Worm (Caenorhabditis elegans) whole organism, L4 larva: ENCODE measurements around the gene srab-4.

Experiments used
- D1046.2 ChIP-seq: fragments of 200-800 bp; sonication (Bioruptor generic); IDR thresholded peaks from 2 replicates; pipeline ENCODE4 v1.3.6; 2022; ENCODE audit warnings: missing genetic modification characterization, missing compliant biosample characterization
- F26F4.8 ChIP-seq: fragments of 200-800 bp; sonication (Bioruptor generic); conservative IDR thresholded peaks from 2 replicates; pipeline ENCODE4 v1.3.6; 2022; ENCODE audit warnings: missing genetic modification characterization, missing compliant biosample characterization
- F37D6.2 ChIP-seq: sonication (generic microtip); optimal IDR thresholded peaks from 2 replicates; lab custom pipeline; 2016; ENCODE audit warnings: mild to moderate bottlenecking, missing genetic modification characterization, missing compliant biosample characterization
- T20F7.1 ChIP-seq: fragments of 200-800 bp; sonication (Bioruptor generic); optimal IDR thresholded peaks from 2 replicates; lab custom pipeline; 2018; ENCODE audit warnings: mild to moderate bottlenecking, missing genetic modification characterization, missing compliant biosample characterization
- T26A8.4 ChIP-seq: fragments of 200-800 bp; sonication (Bioruptor generic); IDR thresholded peaks from 2 replicates; pipeline ENCODE4 v1.3.6; 2022; ENCODE audit warnings: missing genetic modification characterization, missing compliant biosample characterization
- ZK546.5 ChIP-seq, 2 experiments: sonication (generic microtip); optimal IDR thresholded peaks; 2 replicates each; lab custom pipeline; 2017; ENCODE audit warnings: missing biosample characterization in 2 of 2, missing genetic modification characterization in 2 of 2
- ama-1 ChIP-seq: fragments of 150-350 bp; optimal IDR thresholded peaks from 2 replicates; lab custom pipeline; 2014; ENCODE audit warnings: inconsistent platforms, mixed read lengths
- ceh-32 ChIP-seq: sonication (generic microtip); optimal IDR thresholded peaks from 2 replicates; lab custom pipeline; 2016; ENCODE audit warnings: mild to moderate bottlenecking, missing genetic modification characterization, missing compliant biosample characterization; ENCODE audit not compliant: poor library complexity
- ceh-62 ChIP-seq: sonication (generic microtip); optimal IDR thresholded peaks from 2 replicates; lab custom pipeline; 2017; ENCODE audit warnings: missing biosample characterization, missing genetic modification characterization
- daf-12 ChIP-seq: fragments of 150-350 bp; optimal IDR thresholded peaks from 2 replicates; lab custom pipeline; 2014; ENCODE audit warnings: missing biosample characterization, missing genetic modification reagents, missing genetic modification characterization
- daf-19 ChIP-seq: fragments of 200-800 bp; sonication (Bioruptor generic); conservative IDR thresholded peaks from 2 replicates; pipeline ENCODE4 v1.3.6; 2022; ENCODE audit warnings: missing genetic modification characterization, missing compliant biosample characterization
- dmd-6 ChIP-seq: fragments of 200-800 bp; sonication (Bioruptor generic); IDR thresholded peaks from 2 replicates; pipeline ENCODE4 v1.3.6; 2022; ENCODE audit warnings: missing genetic modification reagents, missing genetic modification characterization, missing compliant biosample characterization
- dmd-9 ChIP-seq: fragments of 200-800 bp; sonication (Bioruptor generic); IDR thresholded peaks from 2 replicates; pipeline ENCODE4 v1.3.6; 2022; ENCODE audit warnings: missing genetic modification reagents, missing genetic modification characterization, missing compliant biosample characterization
- egl-43 ChIP-seq: fragments of 200-800 bp; sonication (Bioruptor generic); IDR thresholded peaks from 2 replicates; pipeline ENCODE4 v1.3.6; 2022; ENCODE audit warnings: missing genetic modification reagents, missing genetic modification characterization, missing compliant biosample characterization
- hlh-30 ChIP-seq: sonication (generic microtip); optimal IDR thresholded peaks from 2 replicates; lab custom pipeline; 2017; ENCODE audit warnings: antibody characterized with exemption, mild to moderate bottlenecking, missing genetic modification characterization, missing compliant biosample characterization; ENCODE audit not compliant: insufficient read depth
- hmg-1.1 ChIP-seq: fragments of 200-800 bp; sonication (Bioruptor generic); IDR thresholded peaks from 2 replicates; pipeline ENCODE4 v1.3.6; 2022; ENCODE audit warnings: missing genetic modification reagents, missing genetic modification characterization, missing compliant biosample characterization
- jun-1 ChIP-seq: fragments of 150-350 bp; optimal IDR thresholded peaks from 2 replicates; lab custom pipeline; 2014; ENCODE audit warnings: missing biosample characterization, missing genetic modification reagents, missing genetic modification characterization
- lin-13 ChIP-seq: fragments of 150-350 bp; optimal IDR thresholded peaks from 2 replicates; lab custom pipeline; 2014; ENCODE audit warnings: missing biosample characterization, missing genetic modification reagents, missing genetic modification characterization
- lin-15B ChIP-seq: fragments of 150-350 bp; sonication (generic microtip); optimal IDR thresholded peaks from 3 replicates; lab custom pipeline; 2014; ENCODE audit warnings: missing biosample characterization, missing genetic modification characterization
- lin-38 ChIP-seq: fragments of 200-800 bp; sonication (Bioruptor generic); IDR thresholded peaks from 2 replicates; pipeline ENCODE4 v1.3.6; 2022; ENCODE audit warnings: missing genetic modification reagents, missing genetic modification characterization, missing compliant biosample characterization
- madf-5 ChIP-seq, 2 experiments: fragments of 200-800 bp; sonication (Bioruptor generic); IDR thresholded peaks; 2 replicates each; pipeline ENCODE4 v1.3.6; 2022; ENCODE audit warnings: missing compliant biosample characterization in 2 of 2, missing genetic modification characterization in 2 of 2
- mxl-3 ChIP-seq: fragments of 200-800 bp; sonication (Bioruptor generic); optimal IDR thresholded peaks from 2 replicates; lab custom pipeline; 2018; ENCODE audit warnings: mild to moderate bottlenecking, missing genetic modification characterization, missing compliant biosample characterization
- nhr-102 ChIP-seq: sonication (generic microtip); optimal IDR thresholded peaks from 2 replicates; lab custom pipeline; 2016; ENCODE audit warnings: mild to moderate bottlenecking, missing genetic modification characterization, moderate library complexity, missing compliant biosample characterization
- nhr-11 ChIP-seq: fragments of 150-350 bp; optimal IDR thresholded peaks from 2 replicates; lab custom pipeline; 2014; ENCODE audit warnings: missing biosample characterization, missing genetic modification characterization
- nhr-6 ChIP-seq: fragments of 150-350 bp; optimal IDR thresholded peaks from 2 replicates; lab custom pipeline; 2014; ENCODE audit warnings: missing biosample characterization, missing genetic modification characterization
- nhr-76 ChIP-seq: fragments of 150-350 bp; optimal IDR thresholded peaks from 2 replicates; lab custom pipeline; 2014; ENCODE audit warnings: missing biosample characterization, missing genetic modification characterization
- php-3 ChIP-seq: fragments of 200-800 bp; sonication (Bioruptor generic); IDR thresholded peaks from 2 replicates; pipeline ENCODE4 v1.3.6; 2022; ENCODE audit warnings: missing genetic modification reagents, missing genetic modification characterization, missing compliant biosample characterization
- pqm-1 ChIP-seq: sonication (generic microtip); optimal IDR thresholded peaks from 2 replicates; lab custom pipeline; 2017; ENCODE audit warnings: missing biosample characterization, missing genetic modification characterization
- saeg-2 ChIP-seq: fragments of 200-800 bp; sonication (Bioruptor generic); IDR thresholded peaks from 2 replicates; pipeline ENCODE4 v1.3.6; 2022; ENCODE audit warnings: missing genetic modification reagents, missing genetic modification characterization, missing compliant biosample characterization
- sdz-12 ChIP-seq: fragments of 200-800 bp; sonication (Bioruptor generic); optimal IDR thresholded peaks from 2 replicates; lab custom pipeline; 2018; ENCODE audit warnings: mild to moderate bottlenecking, missing genetic modification characterization, missing compliant biosample characterization
- skn-1 ChIP-seq: fragments of 150-350 bp; optimal IDR thresholded peaks from 2 replicates; lab custom pipeline; 2014; ENCODE audit warnings: missing biosample characterization, missing genetic modification characterization
- snpc-4 ChIP-seq: fragments of 150-350 bp; optimal IDR thresholded peaks from 2 replicates; lab custom pipeline; 2014; ENCODE audit warnings: missing biosample characterization, missing genetic modification characterization
- spr-3 ChIP-seq: fragments of 200-800 bp; sonication (Bioruptor generic); optimal IDR thresholded peaks from 2 replicates; lab custom pipeline; 2018; ENCODE audit warnings: mild to moderate bottlenecking, missing genetic modification characterization, missing compliant biosample characterization
- unc-130 ChIP-seq: sonication (generic microtip); optimal IDR thresholded peaks from 2 replicates; lab custom pipeline; 2016; ENCODE audit warnings: missing genetic modification reagents, missing genetic modification characterization, missing compliant biosample characterization
- zfp-3 ChIP-seq: fragments of 200-800 bp; sonication (Bioruptor generic); conservative IDR thresholded peaks from 2 replicates; pipeline ENCODE4 v1.3.6; 2022; ENCODE audit warnings: missing genetic modification reagents, missing genetic modification characterization, missing compliant biosample characterization
- zip-11 ChIP-seq: fragments of 200-800 bp; sonication (Bioruptor generic); IDR thresholded peaks from 2 replicates; pipeline ENCODE4 v1.3.6; 2022; ENCODE audit warnings: missing genetic modification characterization, missing compliant biosample characterization

Gene srab-4

DNA sequence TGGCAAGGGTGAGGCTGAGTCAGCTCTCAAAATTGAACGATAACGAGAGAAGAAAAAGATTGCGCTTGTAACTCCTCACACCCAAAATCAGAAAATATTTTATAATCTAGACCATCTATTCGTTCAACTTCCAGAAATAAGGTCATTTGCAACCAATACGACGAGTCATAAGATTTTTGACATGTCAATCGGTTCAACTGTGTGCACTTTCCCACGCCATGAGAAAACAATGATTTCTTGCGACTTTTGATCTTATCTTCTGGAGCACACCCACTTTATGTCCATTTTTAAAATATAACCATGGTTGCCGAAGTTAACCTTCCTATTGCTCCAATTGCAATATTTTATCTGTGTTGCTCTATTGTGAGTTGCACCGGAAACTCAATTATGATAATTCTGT is 13.1 kb downstream of the srab-4 start, which contains the start of gene srsx-32:
Gene srsx-32, plus strand, starts transcription at position 301 of the 400 bp plus-strand sequence.
- TF ChIP-seq hmg-1.1 (GFP tag; lab: Robert Waterston, UW) (no peak), skn-1 (no peak), pqm-1 (tag; lab: Kevin White, UChicago) (no peak), daf-19 (GFP tag; lab: Robert Waterston, UW) (no peak), spr-3 (GFP tag; lab: Kevin White, UChicago) (no peak), nhr-11 (tag; lab: Kevin White, UChicago) (no peak), hlh-30 (tag; lab: Kevin White, UChicago) (no peak), lin-13 (GFP tag; lab: Kevin White, UChicago) (no peak), ZK546.5 (tag; optimal IDR thresholded peaks at IDR 0.05; lab: Kevin White, UChicago) (no peak), unc-130 (GFP tag; lab: Kevin White, UChicago) (no peak), lin-38 (GFP tag; lab: Robert Waterston, UW) (no peak), madf-5 (GFP tag; IDR thresholded peaks at IDR 0.05; lab: Robert Waterston, UW) (no peak), T26A8.4 (GFP tag; lab: Robert Waterston, UW) (no peak), jun-1 (no peak), php-3 (no peak), nhr-76 (tag; lab: Kevin White, UChicago) (no peak), ceh-32 (tag; lab: Kevin White, UChicago) (no peak), saeg-2 (no peak)

DNA sequence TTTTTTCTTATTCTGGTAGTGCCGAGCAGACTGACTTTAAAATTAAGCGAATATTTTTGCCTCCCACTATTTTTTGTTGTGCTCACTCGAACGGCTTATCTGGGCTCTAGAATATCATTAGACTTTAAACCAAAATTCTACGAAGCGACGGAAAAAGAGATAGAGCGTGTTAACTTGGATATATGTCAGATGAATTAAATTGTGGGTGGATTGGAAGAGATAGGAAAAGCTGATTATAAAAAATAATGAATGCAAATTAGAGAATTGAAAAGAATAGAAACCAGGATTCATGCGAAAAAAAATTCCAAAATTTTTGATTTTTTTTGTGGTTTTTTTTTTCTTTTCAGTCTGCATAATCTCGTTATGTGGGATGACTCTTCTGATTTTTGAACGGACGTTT is 17.8 kb downstream of the srab-4 start, which contains the start of gene F20A1.4:
Gene F20A1.4, minus strand, starts transcription at position 101 of the 400 bp plus-strand sequence.
- TF ChIP-seq dmd-9 (no peak), ceh-62 (tag; lab: Kevin White, UChicago) (no peak), dmd-6 (GFP tag; lab: Robert Waterston, UW) (no peak), ama-1 (lab: Kevin White, UChicago) (no peak), mxl-3 (GFP tag; lab: Kevin White, UChicago) (no peak)

DNA sequence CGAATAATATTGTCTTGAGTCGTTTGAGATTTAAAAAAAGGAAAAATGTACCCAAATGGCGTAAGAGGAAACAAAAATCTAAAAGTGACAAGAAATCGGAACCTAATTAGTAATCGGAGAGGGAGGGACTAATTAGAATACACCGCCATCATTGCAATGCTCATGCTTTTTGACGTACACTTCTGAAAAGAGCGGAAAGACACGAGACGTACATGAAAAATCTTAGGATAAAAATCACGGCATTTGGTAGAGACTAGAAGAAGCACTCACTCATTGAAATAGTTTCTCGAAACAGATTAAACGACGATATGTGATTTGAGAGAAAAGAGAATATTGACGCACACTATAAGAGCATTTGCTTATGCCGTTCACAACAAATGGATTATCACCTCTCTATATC is 19.0 kb downstream of the srab-4 start:
- TF ChIP-seq nhr-11 (tag; lab: Kevin White, UChicago) (no peak), F37D6.2 (tag; lab: Kevin White, UChicago) (no peak), nhr-102 (no peak), sdz-12 (GFP tag; lab: Kevin White, UChicago) (no peak), jun-1 (no peak), dmd-6 (GFP tag; lab: Robert Waterston, UW) (no peak), D1046.2 (GFP tag; lab: Robert Waterston, UW) (no peak), daf-12 (tag; lab: Kevin White, UChicago) (no peak), nhr-6 (no peak)

DNA sequence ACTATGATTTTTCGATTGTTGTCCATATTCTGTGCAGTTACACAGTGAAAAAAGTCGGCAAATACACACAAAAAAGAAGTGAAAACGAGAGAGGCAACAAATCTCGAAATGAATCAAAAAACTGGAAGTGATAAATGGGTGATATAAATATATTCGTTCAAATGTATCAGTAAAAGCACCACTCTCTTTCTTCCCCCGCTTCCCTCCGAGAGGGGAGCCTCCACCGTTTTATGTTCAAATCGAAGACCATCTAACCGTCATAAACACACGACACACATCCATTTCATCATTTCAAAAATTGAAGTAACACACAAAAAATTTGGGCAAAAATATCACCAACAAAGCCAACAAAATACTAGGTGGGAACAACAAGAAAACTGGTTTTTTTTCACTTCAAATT is 23.1 kb downstream of the srab-4 start, which contains the start of gene F20A1.6:
Gene F20A1.6, minus strand, starts transcription at position 101 of the 400 bp plus-strand sequence.
- TF ChIP-seq php-3 (no peak), F37D6.2 (tag; lab: Kevin White, UChicago) (no peak), zfp-3 (GFP tag; lab: Robert Waterston, UW) (no peak), snpc-4 (tag; lab: Kevin White, UChicago) (no peak), ceh-62 (tag; lab: Kevin White, UChicago) (no peak), nhr-102 (no peak), zip-11 (GFP tag; lab: Robert Waterston, UW) (no peak), lin-15B (tag; lab: Kevin White, UChicago) (no peak), F26F4.8 (GFP tag; lab: Robert Waterston, UW) (no peak), T20F7.1 (GFP tag; lab: Kevin White, UChicago) (no peak), dmd-9 (no peak), egl-43 (GFP tag; lab: Robert Waterston, UW) (no peak)
